Worm (Caenorhabditis elegans) whole organism, L4 larva: ENCODE data around the gene lin-2.

Experiments used
- D1046.2 ChIP-seq: fragments of 200-800 bp; sonication (Bioruptor generic); IDR thresholded peaks from 2 replicates; pipeline ENCODE4 v1.3.6; 2022; ENCODE audit warnings: missing genetic modification characterization, missing compliant biosample characterization
- ama-1 ChIP-seq: fragments of 150-350 bp; optimal IDR thresholded peaks from 2 replicates; lab custom pipeline; 2014; ENCODE audit warnings: inconsistent platforms, mixed read lengths
- jun-1 ChIP-seq: fragments of 150-350 bp; optimal IDR thresholded peaks from 2 replicates; lab custom pipeline; 2014; ENCODE audit warnings: missing biosample characterization, missing genetic modification reagents, missing genetic modification characterization
- unc-39 ChIP-seq: sonication (generic microtip); optimal IDR thresholded peaks from 2 replicates; lab custom pipeline; 2017; ENCODE audit warnings: missing biosample characterization, missing genetic modification characterization
- ztf-11 ChIP-seq: fragments of 150-350 bp; optimal IDR thresholded peaks from 2 replicates; lab custom pipeline; 2014; ENCODE audit warnings: missing biosample characterization, missing genetic modification characterization

ce11 chrX:12434086-12434485, 20.2 kb upstream of the lin-2 start, which contains the start of gene tsct-1:
- TF ChIP-seq D1046.2, result no peak
- TF ChIP-seq unc-39 (tag; lab: Kevin White, UChicago), result no peak
- TF ChIP-seq ztf-11 (tag; lab: Kevin White, UChicago), result no peak
- TF ChIP-seq ama-1, result no peak
- no peak for TF ChIP-seq jun-1 (tag; lab: Kevin White, UChicago)
